Worm (Caenorhabditis elegans) whole organism, L1 larva: Measurements from ENCODE around the gene F07F6.1.

Experiments used
- C16A3.4 ChIP-seq: fragments of 150-350 bp; optimal IDR thresholded peaks from 2 replicates; lab custom pipeline; 2014; ENCODE audit warnings: missing biosample characterization, missing genetic modification characterization
- C34B4.2 ChIP-seq: sonication (generic microtip); optimal IDR thresholded peaks from 2 replicates; lab custom pipeline; 2017; ENCODE audit warnings: mild to moderate bottlenecking, missing genetic modification characterization, missing compliant biosample characterization
- F16B12.6 ChIP-seq: fragments of 150-350 bp; optimal IDR thresholded peaks from 2 replicates; lab custom pipeline; 2014; ENCODE audit warnings: missing biosample characterization, missing genetic modification characterization
- ama-1 ChIP-seq: fragments of 150-350 bp; optimal IDR thresholded peaks from 2 replicates; lab custom pipeline; 2014
- blmp-1 ChIP-seq: fragments of 150-350 bp; optimal IDR thresholded peaks from 2 replicates; lab custom pipeline; 2014; ENCODE audit warnings: missing biosample characterization, missing genetic modification characterization
- ceh-8 ChIP-seq: fragments of 200-800 bp; sonication (Bioruptor generic); optimal IDR thresholded peaks from 2 replicates; lab custom pipeline; 2018; ENCODE audit warnings: mild to moderate bottlenecking, missing genetic modification characterization, moderate library complexity, missing compliant biosample characterization
- ceh-82 ChIP-seq, 3 experiments: fragments of 150-350 bp in 1 of 3; sonication (generic microtip) in 2 of 3; optimal IDR thresholded peaks; 2 replicates each; lab custom pipeline; 2014 to 2017; ENCODE audit warnings: missing biosample characterization in 3 of 3, missing genetic modification characterization in 3 of 3
- ceh-88 ChIP-seq: fragments of 200-800 bp; sonication (Bioruptor generic); IDR thresholded peaks from 2 replicates; pipeline ENCODE4 v1.3.6; 2022; ENCODE audit warnings: missing genetic modification characterization, missing compliant biosample characterization
- dpl-1 ChIP-seq, 3 experiments: fragments of 150-350 bp in 2 of 3; sonication (generic microtip) in 1 of 3; optimal IDR thresholded peaks; 2 replicates each; lab custom pipeline; 2014 to 2017; ENCODE audit warnings: missing biosample characterization in 3 of 3, missing genetic modification characterization in 3 of 3, missing genetic modification reagents in 3 of 3
- dsc-1 ChIP-seq: sonication (generic microtip); optimal IDR thresholded peaks from 2 replicates; lab custom pipeline; 2016; ENCODE audit warnings: mild to moderate bottlenecking, missing genetic modification characterization, missing compliant biosample characterization
- efl-1 ChIP-seq, 4 experiments: fragments of 150-350 bp; optimal IDR thresholded peaks in 3 of 4; peaks in 1 of 4; 1 replicate in 1 of 4; 2 replicates in 3 of 4; lab custom pipeline; 2014; ENCODE audit warnings: missing biosample characterization in 2 of 4, missing genetic modification characterization in 2 of 4, missing genetic modification reagents in 2 of 4
- ets-5 ChIP-seq: fragments of 200-800 bp; sonication (Bioruptor generic); IDR thresholded peaks from 2 replicates; pipeline ENCODE4 v1.3.6; 2022; ENCODE audit warnings: missing genetic modification characterization, missing compliant biosample characterization
- fkh-10 ChIP-seq: sonication (generic microtip); optimal IDR thresholded peaks from 2 replicates; lab custom pipeline; 2017; ENCODE audit warnings: missing biosample characterization, missing genetic modification reagents, missing genetic modification characterization
- hlh-17 ChIP-seq: fragments of 200-800 bp; sonication (Bioruptor generic); optimal IDR thresholded peaks from 2 replicates; lab custom pipeline; 2018; ENCODE audit warnings: missing genetic modification characterization, mild to moderate bottlenecking, missing compliant biosample characterization, moderate library complexity, borderline replicate concordance
- lin-13 ChIP-seq: fragments of 150-350 bp; optimal IDR thresholded peaks from 2 replicates; lab custom pipeline; 2014; ENCODE audit warnings: missing biosample characterization, missing genetic modification reagents, missing genetic modification characterization
- lin-15B ChIP-seq: fragments of 150-350 bp; sonication (generic microtip); optimal IDR thresholded peaks from 3 replicates; lab custom pipeline; 2014; ENCODE audit warnings: missing biosample characterization, missing genetic modification characterization
- lin-35 ChIP-seq, 2 experiments: fragments of 150-350 bp; optimal IDR thresholded peaks; 2 replicates each; lab custom pipeline; 2014; ENCODE audit warnings: missing biosample characterization in 2 of 2, missing genetic modification characterization in 2 of 2, missing genetic modification reagents in 2 of 2
- lsy-2 ChIP-seq, 2 experiments: fragments of 150-350 bp; optimal IDR thresholded peaks; 2 replicates each; lab custom pipeline; 2014; ENCODE audit warnings: missing biosample characterization in 2 of 2, missing genetic modification characterization in 2 of 2
- mab-9 ChIP-seq: fragments of 200-800 bp; sonication (Bioruptor generic); IDR thresholded peaks from 2 replicates; pipeline ENCODE4 v1.3.6; 2022; ENCODE audit warnings: missing genetic modification reagents, missing genetic modification characterization, missing compliant biosample characterization
- mep-1 ChIP-seq: fragments of 150-350 bp; optimal IDR thresholded peaks from 2 replicates; lab custom pipeline; 2014; ENCODE audit warnings: missing biosample characterization, missing genetic modification characterization
- nhr-12 ChIP-seq: sonication (generic microtip); optimal IDR thresholded peaks from 2 replicates; lab custom pipeline; 2017; ENCODE audit warnings: missing biosample characterization, missing genetic modification characterization
- nhr-20 ChIP-seq: sonication (generic microtip); optimal IDR thresholded peaks from 2 replicates; lab custom pipeline; 2016; ENCODE audit warnings: mild to moderate bottlenecking, missing genetic modification characterization, missing compliant biosample characterization
- nhr-47 ChIP-seq: sonication (generic microtip); optimal IDR thresholded peaks from 2 replicates; lab custom pipeline; 2016; ENCODE audit warnings: mild to moderate bottlenecking, missing genetic modification characterization, moderate library complexity, missing compliant biosample characterization
- nhr-71 ChIP-seq: sonication (generic microtip); optimal IDR thresholded peaks from 2 replicates; lab custom pipeline; 2016; ENCODE audit warnings: mild to moderate bottlenecking, missing genetic modification characterization, moderate library complexity, missing compliant biosample characterization
- nhr-77 ChIP-seq: fragments of 150-350 bp; optimal IDR thresholded peaks from 2 replicates; lab custom pipeline; 2014; ENCODE audit warnings: missing biosample characterization, missing genetic modification characterization
- nhr-84 ChIP-seq: sonication (generic microtip); optimal IDR thresholded peaks from 2 replicates; lab custom pipeline; 2017; ENCODE audit warnings: missing biosample characterization, missing genetic modification characterization
- nhr-85 ChIP-seq: sonication (generic microtip); peaks from one replicate; lab custom pipeline; 2016; ENCODE audit warnings: missing genetic modification characterization, inconsistent platforms, missing compliant biosample characterization
- nhr-90 ChIP-seq: sonication (generic microtip); optimal IDR thresholded peaks from 2 replicates; lab custom pipeline; 2016; ENCODE audit warnings: mild to moderate bottlenecking, missing genetic modification characterization, missing compliant biosample characterization; ENCODE audit not compliant: poor library complexity
- pag-3 ChIP-seq: sonication (generic microtip); optimal IDR thresholded peaks from 2 replicates; lab custom pipeline; 2017; ENCODE audit warnings: missing genetic modification characterization, mild to moderate bottlenecking, missing compliant biosample characterization, antibody characterized with exemption, borderline replicate concordance; ENCODE audit not compliant: insufficient read depth
- rnt-1 ChIP-seq: sonication (generic microtip); optimal IDR thresholded peaks from 2 replicates; lab custom pipeline; 2016; ENCODE audit warnings: mild to moderate bottlenecking, missing genetic modification characterization, moderate library complexity, missing compliant biosample characterization
- skn-1 ChIP-seq: fragments of 150-350 bp; optimal IDR thresholded peaks from 2 replicates; lab custom pipeline; 2014; ENCODE audit warnings: missing biosample characterization, missing genetic modification characterization
- snu-23 ChIP-seq: sonication (generic microtip); optimal IDR thresholded peaks from 2 replicates; lab custom pipeline; 2016; ENCODE audit warnings: missing genetic modification characterization, missing compliant biosample characterization
- sptf-1 ChIP-seq: fragments of 150-350 bp; optimal IDR thresholded peaks from 2 replicates; lab custom pipeline; 2014; ENCODE audit warnings: missing biosample characterization, missing genetic modification characterization
- swsn-7 ChIP-seq: sonication (generic microtip); optimal IDR thresholded peaks from 2 replicates; lab custom pipeline; 2016; ENCODE audit warnings: missing genetic modification characterization, missing compliant biosample characterization
- unc-130 ChIP-seq: fragments of 150-350 bp; optimal IDR thresholded peaks from 2 replicates; lab custom pipeline; 2017; ENCODE audit warnings: missing biosample characterization, missing genetic modification characterization, inconsistent platforms
- unc-86 ChIP-seq: sonication (generic microtip); optimal IDR thresholded peaks from 2 replicates; lab custom pipeline; 2016; ENCODE audit warnings: missing genetic modification characterization, missing compliant biosample characterization
- vab-15 ChIP-seq: sonication (generic microtip); optimal IDR thresholded peaks from 2 replicates; lab custom pipeline; 2017; ENCODE audit warnings: missing genotype, mild to moderate bottlenecking, missing genetic modification characterization, missing compliant biosample characterization
- zag-1 ChIP-seq: fragments of 150-350 bp; optimal IDR thresholded peaks from 2 replicates; lab custom pipeline; 2014; ENCODE audit warnings: missing biosample characterization, missing genetic modification characterization

Gene F07F6.1

DNA sequence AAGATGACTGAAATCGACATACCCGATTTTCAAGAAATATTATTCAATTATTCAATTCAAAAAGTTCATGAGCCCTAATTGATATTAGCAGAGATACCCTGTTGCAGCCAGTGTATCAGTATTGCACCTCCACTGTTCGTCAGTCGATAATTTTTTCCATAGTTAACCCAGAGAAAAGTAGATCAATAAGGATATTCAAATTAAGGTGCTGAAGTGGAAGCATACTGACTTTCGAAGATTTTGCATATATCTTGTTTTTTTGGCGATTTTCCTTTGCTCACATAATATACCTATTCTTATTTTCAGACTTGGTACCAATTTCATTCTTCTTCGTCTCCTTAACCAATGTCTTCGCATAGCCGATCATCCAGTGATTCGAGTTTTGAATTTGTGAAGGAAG lies 18.8 kb upstream of the F07F6.1 start, which contains the start of gene EEED8.15:
Gene EEED8.15 (plus strand): TSS at position 301 of the 400 bp plus-strand sequence.
- no peak for TF ChIP-seq nhr-47 (tag; lab: Kevin White, UChicago)
- no peak for TF ChIP-seq fkh-10
- TF ChIP-seq nhr-12 (tag; lab: Kevin White, UChicago): no peak
- no peak for TF ChIP-seq ceh-88 (GFP tag; lab: Robert Waterston, UW)
- TF ChIP-seq ets-5 (GFP tag; lab: Robert Waterston, UW): no peak
- no peak for TF ChIP-seq nhr-20 (tag; lab: Kevin White, UChicago)
- no peak for TF ChIP-seq lin-35 (GFP tag; optimal IDR thresholded peaks at IDR 0.05; lab: Kevin White, UChicago)
- TF ChIP-seq pag-3 (tag; lab: Kevin White, UChicago): no peak
- no peak for TF ChIP-seq rnt-1 (tag; lab: Kevin White, UChicago)
- TF ChIP-seq unc-130 (tag; lab: Kevin White, UChicago): no peak
- TF ChIP-seq ceh-82 (tag; optimal IDR thresholded peaks at IDR 0.05; lab: Kevin White, UChicago): no peak
- no peak for TF ChIP-seq sptf-1 (tag; lab: Kevin White, UChicago)
- TF ChIP-seq dsc-1 (tag; lab: Kevin White, UChicago): no peak
- TF ChIP-seq C16A3.4 (tag; lab: Kevin White, UChicago): no peak
- no peak for TF ChIP-seq ceh-8 (GFP tag; lab: Kevin White, UChicago)
- TF ChIP-seq mab-9 (GFP tag; lab: Robert Waterston, UW): no peak
- TF ChIP-seq swsn-7 (tag; lab: Kevin White, UChicago): no peak
- no peak for TF ChIP-seq hlh-17 (GFP tag; lab: Kevin White, UChicago)

DNA sequence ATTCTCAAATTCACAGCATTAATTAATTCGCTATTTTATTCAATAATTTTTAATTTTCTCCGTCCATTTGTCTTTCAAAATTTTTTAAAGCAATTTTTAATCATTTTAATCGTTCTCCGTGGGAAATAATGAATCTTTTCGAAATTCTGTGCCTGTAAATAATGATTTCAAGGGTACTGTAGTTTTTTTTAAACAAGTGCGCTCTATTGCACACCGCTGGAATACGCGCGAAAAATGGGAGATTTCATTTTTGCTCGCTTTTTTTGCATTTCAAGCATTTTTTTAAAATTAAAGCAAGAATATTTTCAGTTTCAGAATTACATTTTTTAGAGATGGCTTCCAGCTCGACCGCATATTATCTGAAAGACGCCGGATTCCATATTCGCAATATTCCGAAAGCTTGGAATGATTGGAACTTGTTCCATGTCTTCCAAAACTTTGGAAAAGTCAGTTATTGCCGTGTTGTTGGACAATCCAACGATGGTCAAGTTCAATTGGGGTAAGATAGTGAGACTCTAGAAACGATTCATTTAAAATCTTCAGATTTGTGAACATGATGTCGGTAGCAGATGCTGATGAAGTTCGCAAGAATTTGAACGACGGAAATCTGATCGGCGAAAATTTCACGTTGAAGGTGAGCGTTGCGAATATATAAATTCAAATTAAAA lies 16.6 kb upstream of the F07F6.1 start, which contains the start of gene tofu-6:
Gene tofu-6 (plus strand): TSS at position 302 of the 668 bp plus-strand sequence.
- peak; percentile 69 to 73 for TF ChIP-seq efl-1 (optimal IDR thresholded peaks at IDR 0.05; lab: Kevin White, UChicago)
- TF ChIP-seq efl-1 (GFP tag; optimal IDR thresholded peaks at IDR 0.05 in 1 of 2; lab: Kevin White, UChicago): peak; percentile 71 to 95
- TF ChIP-seq skn-1 (tag; lab: Kevin White, UChicago): no peak
- peak; percentile 25 to 85 for TF ChIP-seq lin-35 (GFP tag; optimal IDR thresholded peaks at IDR 0.05; lab: Kevin White, UChicago)
- TF ChIP-seq dpl-1 (GFP tag; optimal IDR thresholded peaks at IDR 0.05; lab: Kevin White, UChicago): peak; percentile 55 to 80 (median 62)
- TF ChIP-seq vab-15 (tag; lab: Kevin White, UChicago): no peak
- TF ChIP-seq sptf-1 (tag; lab: Kevin White, UChicago): no peak
- peak; percentile 43 for TF ChIP-seq mep-1
- no peak for TF ChIP-seq C34B4.2 (tag; lab: Kevin White, UChicago)
- peak; percentile 11 for TF ChIP-seq C16A3.4 (tag; lab: Kevin White, UChicago)
- TF ChIP-seq blmp-1: peak; percentile 30
- TF ChIP-seq lin-15B: peak; percentile 10
- TF ChIP-seq lsy-2 (tag; optimal IDR thresholded peaks at IDR 0.05; lab: Kevin White, UChicago): peak; percentile 64 to 95
- TF ChIP-seq F16B12.6 (tag; lab: Kevin White, UChicago): peak; percentile 16

DNA sequence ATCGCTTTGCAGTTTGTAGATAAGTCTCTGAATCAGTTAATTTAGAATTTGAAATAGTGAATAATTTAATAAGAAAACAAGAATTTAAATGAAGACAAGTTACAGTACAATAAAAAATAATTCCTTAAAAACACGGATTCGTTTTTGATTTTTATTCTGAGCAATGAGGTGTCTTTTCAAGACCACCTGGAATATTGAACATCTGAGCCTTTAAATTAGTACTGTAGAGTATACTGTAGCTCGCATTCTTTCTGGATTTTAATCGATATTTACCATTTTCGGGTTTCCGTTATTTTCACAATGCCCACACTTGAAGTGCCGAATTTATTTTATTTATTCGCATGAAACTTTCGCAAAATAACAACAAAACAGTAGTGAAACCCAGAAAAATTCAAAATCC lies 13.9 kb upstream of the F07F6.1 start, which contains the start of gene F07F6.7:
Gene F07F6.7 (minus strand): TSS at position 27 of the 400 bp plus-strand sequence.
- TF ChIP-seq snu-23 (GFP tag; lab: Kevin White, UChicago): peak; percentile 6
- TF ChIP-seq nhr-71: peak; percentile 32
- peak; percentile 8 to 20 for TF ChIP-seq lsy-2 (tag; optimal IDR thresholded peaks at IDR 0.05; lab: Kevin White, UChicago)
- no peak for TF ChIP-seq C34B4.2 (tag; lab: Kevin White, UChicago)
- TF ChIP-seq nhr-85 (tag; lab: Kevin White, UChicago): peak; percentile 51

DNA sequence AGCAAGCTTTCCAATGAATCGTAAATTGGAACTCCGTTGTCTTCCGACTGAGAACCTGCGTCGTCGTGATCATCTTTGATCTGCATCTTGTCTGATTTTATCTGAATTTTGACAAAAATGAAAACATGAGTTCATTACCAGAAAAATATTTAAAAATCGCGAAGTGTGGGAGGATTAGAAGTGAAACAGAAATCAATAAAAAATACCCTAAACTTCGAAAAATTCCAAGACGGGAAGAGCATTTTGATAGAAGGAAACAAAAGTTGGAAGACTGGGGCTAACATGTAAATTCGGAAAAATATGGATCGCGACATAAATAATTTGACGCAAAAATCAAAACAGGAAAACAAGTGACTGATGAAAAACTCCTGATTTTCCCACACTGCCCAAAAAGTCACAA lies 12.1 kb upstream of the F07F6.1 start, which contains the start of gene F07F6.8:
Gene F07F6.8 (minus strand): TSS at position 101 of the 400 bp plus-strand sequence.
- no peak for TF ChIP-seq swsn-7 (tag; lab: Kevin White, UChicago)
- no peak for TF ChIP-seq ama-1 (lab: Kevin White, UChicago)
- no peak for TF ChIP-seq nhr-85 (tag; lab: Kevin White, UChicago)
- TF ChIP-seq nhr-90 (tag; lab: Kevin White, UChicago): no peak
- TF ChIP-seq dpl-1 (GFP tag; optimal IDR thresholded peaks at IDR 0.05; lab: Kevin White, UChicago): no peak
- no peak for TF ChIP-seq ceh-82 (tag; optimal IDR thresholded peaks at IDR 0.05; lab: Kevin White, UChicago)
- TF ChIP-seq lsy-2 (tag; optimal IDR thresholded peaks at IDR 0.05; lab: Kevin White, UChicago): no peak
- no peak for TF ChIP-seq zag-1
- TF ChIP-seq nhr-84 (tag; lab: Kevin White, UChicago): no peak
- TF ChIP-seq lin-13 (GFP tag; lab: Kevin White, UChicago): no peak
- TF ChIP-seq unc-86: no peak
- TF ChIP-seq nhr-77 (tag; lab: Kevin White, UChicago): no peak
- TF ChIP-seq mep-1: no peak
- TF ChIP-seq, all 84 proteins: peak for 0
